Fruit fly (Drosophila melanogaster) whole organism, embryonic: ENCODE results near the gene SMC6.

Source experiments
- CG11723 ChIP-seq: fragments of 200-800 bp; sonication (Bioruptor generic); optimal IDR thresholded peaks from 2 replicates; lab custom pipeline; 2017; ENCODE audit warnings: missing biosample characterization, mild to moderate bottlenecking, missing genetic modification characterization
- CG1233 ChIP-seq: fragments of 200-800 bp; sonication (Bioruptor generic); optimal IDR thresholded peaks from 4 replicates; lab custom pipeline; 2018; ENCODE audit warnings: missing biosample characterization, mild to moderate bottlenecking, missing genetic modification characterization
- CG12744 ChIP-seq: fragments of 200-800 bp; sonication (Bioruptor generic); optimal IDR thresholded peaks from 2 replicates; lab custom pipeline; 2016; ENCODE audit warnings: missing biosample characterization, missing genetic modification characterization
- CG14667 ChIP-seq: fragments of 200-800 bp; sonication (Bioruptor generic); IDR thresholded peaks from 2 replicates; pipeline ENCODE4 v1.3.6; 2022; ENCODE audit warnings: missing biosample characterization, missing genetic modification characterization
- CG14710 ChIP-seq: fragments of 200-800 bp; sonication (Bioruptor generic); optimal IDR thresholded peaks from 3 replicates; lab custom pipeline; 2019; ENCODE audit warnings: missing biosample characterization, mild to moderate bottlenecking, missing genetic modification characterization, moderate library complexity
- CG17359 ChIP-seq: fragments of 200-800 bp; sonication (Bioruptor generic); optimal IDR thresholded peaks from 3 replicates; lab custom pipeline; 2018; ENCODE audit warnings: missing biosample characterization, mild to moderate bottlenecking, missing genetic modification characterization, moderate library complexity
- CG17612 ChIP-seq: fragments of 200-800 bp; sonication (Bioruptor generic); IDR thresholded peaks from 2 replicates; pipeline ENCODE4 v1.3.6; 2022; ENCODE audit warnings: missing biosample characterization, missing genetic modification characterization
- CG18599 ChIP-seq: fragments of 200-800 bp; sonication (Bioruptor generic); optimal IDR thresholded peaks from 3 replicates; lab custom pipeline; 2017; ENCODE audit warnings: missing biosample characterization, missing genetic modification characterization, mild to moderate bottlenecking, moderate library complexity, missing genetic modification reagents
- CG2120 ChIP-seq: fragments of 200-800 bp; sonication (Bioruptor generic); optimal IDR thresholded peaks from 3 replicates; lab custom pipeline; 2016; ENCODE audit warnings: missing biosample characterization, missing genetic modification characterization
- CG2712 ChIP-seq: fragments of 200-800 bp; optimal IDR thresholded peaks from 3 replicates; lab custom pipeline; 2019; ENCODE audit warnings: missing biosample characterization, mild to moderate bottlenecking, missing genetic modification characterization, moderate library complexity
- CG2875 ChIP-seq: fragments of 200-800 bp; sonication (Bioruptor generic); optimal IDR thresholded peaks from 2 replicates; lab custom pipeline; 2017; ENCODE audit warnings: missing biosample characterization, mild to moderate bottlenecking, missing genetic modification characterization, missing genetic modification reagents
- CG31224 ChIP-seq: fragments of 200-800 bp; sonication (Bioruptor generic); IDR thresholded peaks from 2 replicates; pipeline ENCODE4 v1.3.6; 2022; ENCODE audit warnings: missing biosample characterization, missing genetic modification characterization
- CG31388 ChIP-seq: fragments of 200-800 bp; sonication (Bioruptor generic); optimal IDR thresholded peaks from 2 replicates; lab custom pipeline; 2016; ENCODE audit warnings: missing biosample characterization, missing genetic modification characterization
- CG6254 ChIP-seq: fragments of 200-800 bp; sonication (Bioruptor generic); optimal IDR thresholded peaks from 3 replicates; lab custom pipeline; 2017; ENCODE audit warnings: mild to moderate bottlenecking, missing biosample characterization, missing genetic modification reagents, missing genetic modification characterization
- CG6272 ChIP-seq: fragments of 200-800 bp; sonication (Bioruptor generic); IDR thresholded peaks from 2 replicates; pipeline ENCODE4 v1.3.6; 2022; ENCODE audit warnings: missing biosample characterization, missing genetic modification characterization
- CG6689 ChIP-seq: fragments of 200-800 bp; sonication (Bioruptor generic); IDR thresholded peaks from 2 replicates; pipeline ENCODE4 v1.3.6; 2022; ENCODE audit warnings: missing biosample characterization, missing genetic modification characterization
- CG7745 ChIP-seq: fragments of 200-800 bp; sonication (Bioruptor generic); optimal IDR thresholded peaks from 2 replicates; lab custom pipeline; 2018; ENCODE audit warnings: missing biosample characterization, mild to moderate bottlenecking, missing genetic modification characterization, moderate library complexity
- CrebB ChIP-seq: fragments of 200-800 bp; sonication (Bioruptor generic); optimal IDR thresholded peaks from 3 replicates; lab custom pipeline; 2018; ENCODE audit warnings: missing biosample characterization, mild to moderate bottlenecking, missing genetic modification characterization
- Dip2 ChIP-seq: fragments of 200-800 bp; sonication (Bioruptor generic); IDR thresholded peaks from 2 replicates; pipeline ENCODE4 v1.3.6; 2022; ENCODE audit warnings: missing biosample characterization, missing genetic modification characterization
- Ets65A ChIP-seq: fragments of 200-800 bp; sonication (Bioruptor generic); peaks from one replicate; lab custom pipeline; 2016; ENCODE audit warnings: missing biosample characterization, missing genetic modification characterization
- Hmr ChIP-seq: fragments of 200-800 bp; sonication (Bioruptor generic); optimal IDR thresholded peaks from 3 replicates; lab custom pipeline; 2017; ENCODE audit warnings: mild to moderate bottlenecking, missing biosample characterization, missing genetic modification reagents, missing genetic modification characterization
- Hr3 ChIP-seq: fragments of 200-800 bp; sonication (Bioruptor generic); optimal IDR thresholded peaks from 3 replicates; lab custom pipeline; 2016; ENCODE audit warnings: missing biosample characterization, missing genetic modification characterization
- Lim3 ChIP-seq: fragments of 200-800 bp; sonication (Bioruptor generic); IDR thresholded peaks from 2 replicates; pipeline ENCODE4 v1.3.6; 2022; ENCODE audit warnings: missing biosample characterization, missing genetic modification characterization
- NC2α ChIP-seq: fragments of 200-800 bp; sonication (Bioruptor generic); optimal IDR thresholded peaks from 2 replicates; lab custom pipeline; 2016; ENCODE audit warnings: missing biosample characterization, missing genetic modification characterization
- Nf-YC ChIP-seq: fragments of 200-800 bp; optimal IDR thresholded peaks from 3 replicates; lab custom pipeline; 2019; ENCODE audit warnings: missing biosample characterization, mild to moderate bottlenecking, missing genetic modification characterization, moderate library complexity
- Pdp1 ChIP-seq, 2 experiments: fragments of 200-800 bp; sonication (Bioruptor generic); optimal IDR thresholded peaks; 3 replicates each; lab custom pipeline; 2016; ENCODE audit warnings: missing biosample characterization in 2 of 2, missing genetic modification characterization in 2 of 2, mild to moderate bottlenecking in 1 of 2, moderate library complexity in 1 of 2
- Sin3A ChIP-seq: fragments of >200 bp; optimal IDR thresholded peaks from 2 replicates; lab custom pipeline; 2018
- Spps ChIP-seq: fragments of 200-800 bp; sonication (Bioruptor generic); optimal IDR thresholded peaks from 2 replicates; lab custom pipeline; 2018; ENCODE audit warnings: missing biosample characterization, mild to moderate bottlenecking, missing genetic modification characterization
- Sry-δ ChIP-seq: fragments of 200-800 bp; sonication (Bioruptor generic); optimal IDR thresholded peaks from 2 replicates; lab custom pipeline; 2016; ENCODE audit warnings: missing biosample characterization, missing genetic modification characterization
- abd-A ChIP-seq: fragments of 200-800 bp; sonication (Bioruptor generic); optimal IDR thresholded peaks from 3 replicates; lab custom pipeline; 2019; ENCODE audit warnings: missing biosample characterization, mild to moderate bottlenecking, missing genetic modification characterization, moderate library complexity
- az2 ChIP-seq: fragments of 200-800 bp; sonication (Bioruptor generic); optimal IDR thresholded peaks from 3 replicates; lab custom pipeline; 2016; ENCODE audit warnings: missing biosample characterization, missing genetic modification characterization
- corto ChIP-seq: fragments of 200-800 bp; sonication (Bioruptor generic); optimal IDR thresholded peaks from 2 replicates; lab custom pipeline; 2016; ENCODE audit warnings: missing biosample characterization, mild to moderate bottlenecking, missing genetic modification characterization, moderate library complexity
- croc ChIP-seq: fragments of 200-800 bp; sonication (Bioruptor generic); conservative IDR thresholded peaks from 3 replicates; pipeline ENCODE4 v1.3.6; 2022; ENCODE audit warnings: missing biosample characterization, missing genetic modification characterization
- dm ChIP-seq: fragments of 200-800 bp; sonication (Bioruptor generic); optimal IDR thresholded peaks from 3 replicates; lab custom pipeline; 2016; ENCODE audit warnings: missing biosample characterization, missing genetic modification characterization
- dmrt11E ChIP-seq: fragments of 200-800 bp; sonication (Bioruptor generic); optimal IDR thresholded peaks from 3 replicates; lab custom pipeline; 2018; ENCODE audit warnings: missing biosample characterization, mild to moderate bottlenecking, missing genetic modification characterization, moderate library complexity
- ems ChIP-seq: fragments of 200-800 bp; sonication (Bioruptor generic); optimal IDR thresholded peaks from 3 replicates; lab custom pipeline; 2016; ENCODE audit warnings: missing biosample characterization, missing genetic modification characterization
- eve ChIP-seq, 2 experiments: fragments of >200 bp; optimal IDR thresholded peaks; 2 replicates each; lab custom pipeline; 2017; ENCODE audit warnings: missing biosample characterization in 2 of 2, missing genetic modification characterization in 2 of 2
- fd3F ChIP-seq: fragments of 200-800 bp; sonication (Bioruptor generic); optimal IDR thresholded peaks from 2 replicates; lab custom pipeline; 2018; ENCODE audit warnings: missing biosample characterization, mild to moderate bottlenecking, missing genetic modification characterization, moderate library complexity
- mld ChIP-seq: fragments of 200-800 bp; sonication (Bioruptor generic); IDR thresholded peaks from 3 replicates; pipeline ENCODE4 v1.3.6; 2022; ENCODE audit warnings: missing biosample characterization, missing genetic modification characterization; ENCODE audit not compliant: partially characterized antibody
- oc ChIP-seq: fragments of 200-800 bp; sonication (Bioruptor generic); optimal IDR thresholded peaks from 2 replicates; lab custom pipeline; 2018; ENCODE audit warnings: missing biosample characterization, mild to moderate bottlenecking, missing genetic modification characterization, moderate library complexity
- pho ChIP-seq: fragments of 200-800 bp; sonication (Bioruptor generic); optimal IDR thresholded peaks from 2 replicates; lab custom pipeline; 2016; ENCODE audit warnings: missing biosample characterization, missing genetic modification characterization
- run ChIP-seq: fragments of 200-800 bp; sonication (Bioruptor generic); optimal IDR thresholded peaks from 3 replicates; lab custom pipeline; 2018; ENCODE audit warnings: missing biosample characterization, mild to moderate bottlenecking, missing genetic modification characterization
- shn ChIP-seq: fragments of 200-800 bp; sonication (Bioruptor generic); optimal IDR thresholded peaks from 3 replicates; lab custom pipeline; 2016; ENCODE audit warnings: missing biosample characterization, missing genetic modification characterization
- sna ChIP-seq: fragments of 200-800 bp; sonication (Bioruptor generic); IDR thresholded peaks from 2 replicates; pipeline ENCODE4 v1.3.6; 2022; ENCODE audit warnings: missing biosample characterization, missing genetic modification characterization; ENCODE audit not compliant: partially characterized antibody
- sug ChIP-seq: fragments of 200-800 bp; optimal IDR thresholded peaks from 2 replicates; lab custom pipeline; 2019; ENCODE audit warnings: missing biosample characterization, mild to moderate bottlenecking, missing genetic modification characterization, moderate library complexity
- tap ChIP-seq: fragments of 200-800 bp; optimal IDR thresholded peaks from 3 replicates; lab custom pipeline; 2019; ENCODE audit warnings: missing biosample characterization, mild to moderate bottlenecking, missing genetic modification characterization, moderate library complexity
- tio ChIP-seq: fragments of 200-800 bp; sonication (Bioruptor generic); optimal IDR thresholded peaks from 2 replicates; lab custom pipeline; 2017; ENCODE audit warnings: missing biosample characterization, missing genetic modification characterization, inconsistent platforms
- trem ChIP-seq: fragments of 200-800 bp; optimal IDR thresholded peaks from 3 replicates; lab custom pipeline; 2019; ENCODE audit warnings: missing biosample characterization, mild to moderate bottlenecking, missing genetic modification characterization, moderate library complexity
- ttk ChIP-seq: fragments of 200-800 bp; sonication (Bioruptor generic); IDR thresholded peaks from 2 replicates; pipeline ENCODE4 v2.1.2; 2022; ENCODE audit warnings: missing biosample characterization, missing genetic modification characterization

Gene SMC6

dm6 chr3R:24221334-24222302 lies 28.4 kb upstream of the SMC6 start, which contains the start of gene twin (continued):
- no peak for TF ChIP-seq run (tag; lab: Kevin White, UChicago)
- peak; percentile 54 for TF ChIP-seq Spps
- TF ChIP-seq CrebB (tag; lab: Kevin White, UChicago) = no peak
- no peak for TF ChIP-seq Hmr (GFP tag; lab: Kevin White, UChicago)
- TF ChIP-seq sug (tag; lab: Kevin White, UChicago) = peak; percentile 69
- TF ChIP-seq CG17612 (GFP tag; lab: Robert Waterston, UW) = no peak
- TF ChIP-seq trem = peak; percentile 99
- TF ChIP-seq Lim3 (GFP tag; lab: Robert Waterston, UW) = no peak
- no peak for TF ChIP-seq mld (GFP tag; lab: Robert Waterston, UW)
- TF ChIP-seq ttk (GFP tag; lab: Robert Waterston, UW) = no peak
- TF ChIP-seq tio (GFP tag; lab: Kevin White, UChicago) = no peak
- TF ChIP-seq CG1233 (GFP tag; lab: Kevin White, UChicago) = peak; percentile 3
- TF ChIP-seq tap (tag; lab: Kevin White, UChicago) = no peak
- TF ChIP-seq eve (GFP tag; optimal IDR thresholded peaks at IDR 0.05; lab: Kevin White, UChicago) = no peak
- TF ChIP-seq CG6272 (GFP tag; lab: Robert Waterston, UW) = no peak
- TF ChIP-seq Sry-δ (GFP tag; lab: Kevin White, UChicago) = peak; percentile 73
- peak; percentile 43 for TF ChIP-seq Sin3A (lab: Kevin White, UChicago)
- peak; percentile 50 for TF ChIP-seq shn (GFP tag; lab: Kevin White, UChicago)
- peak; percentile 62 for TF ChIP-seq Hr3 (GFP tag; lab: Kevin White, UChicago)
- no peak for TF ChIP-seq abd-A (tag; lab: Kevin White, UChicago)
- peak; percentile 62 for TF ChIP-seq CG11723 (GFP tag; lab: Kevin White, UChicago)
- peak; percentile 22 for TF ChIP-seq dm (GFP tag; lab: Kevin White, UChicago)
- no peak for TF ChIP-seq CG31224
- TF ChIP-seq croc (GFP tag; lab: Robert Waterston, UW) = no peak
- peak; percentile 56 for TF ChIP-seq Nf-YC (tag; lab: Kevin White, UChicago)
- TF ChIP-seq CG17359 (tag; lab: Kevin White, UChicago) = peak; percentile 35
- TF ChIP-seq CG31388 (GFP tag; lab: Kevin White, UChicago) = no peak
- peak; percentile 70 for TF ChIP-seq CG14710 (tag; lab: Kevin White, UChicago)
- no peak for TF ChIP-seq CG2875 (GFP tag; lab: Kevin White, UChicago)
- no peak for TF ChIP-seq CG6254 (GFP tag; lab: Kevin White, UChicago)
- TF ChIP-seq oc (tag; lab: Kevin White, UChicago) = no peak
- TF ChIP-seq NC2α (GFP tag; lab: Kevin White, UChicago) = no peak
- TF ChIP-seq ems = peak; percentile 70
- TF ChIP-seq CG18599 (GFP tag; lab: Kevin White, UChicago) = peak; percentile 53
- TF ChIP-seq CG2712 (tag; lab: Kevin White, UChicago) = peak; percentile 60
- no peak for TF ChIP-seq CG7745 (tag; lab: Kevin White, UChicago)
- TF ChIP-seq CG2120 = peak; percentile 86
- TF ChIP-seq az2 (GFP tag; lab: Kevin White, UChicago) = peak; percentile 48
- peak; percentile 68 for TF ChIP-seq pho (GFP tag; lab: Kevin White, UChicago)
- TF ChIP-seq corto (GFP tag; lab: Kevin White, UChicago) = no peak
- peak; percentile 94 for TF ChIP-seq Ets65A (GFP tag; lab: Kevin White, UChicago)
- TF ChIP-seq dmrt11E (tag; lab: Kevin White, UChicago) = peak; percentile 26
- peak; percentile 76 for TF ChIP-seq sna
- TF ChIP-seq CG6689 (GFP tag; lab: Robert Waterston, UW) = peak; percentile 53
- peak; percentile 51 to 68 for TF ChIP-seq Pdp1 (GFP tag; optimal IDR thresholded peaks at IDR 0.05; lab: Kevin White, UChicago)
- TF ChIP-seq Dip2 (GFP tag; lab: Robert Waterston, UW) = no peak
- TF ChIP-seq CG14667 (GFP tag; lab: Robert Waterston, UW) = 0 out of 2 replicates have a peak, but pooled peaks have one; percentile 6
- TF ChIP-seq fd3F (GFP tag; lab: Kevin White, UChicago) = peak; percentile 43
- peak; percentile 4 for TF ChIP-seq CG12744
